Fruit fly (Drosophila melanogaster): ENCODE data around the gene CG13999.
A peak's percentile ranks its signal among the peaks of the same experiment; 100 is the strongest.

CG13999 gene

dm6 chr2L:5943229-5944078, 12.8 kb downstream of the CG13999 start, which contains the start of the genes Sfp26Ad and Gpdh1 (continued):
- TF ChIP-seq CG10147 (GFP tag; optimal IDR thresholded peaks at IDR 0.05) (peak; percentile 52), HLH54F (GFP tag; optimal IDR thresholded peaks at IDR 0.05) (peak; percentile 84), exex (tag; optimal IDR thresholded peaks at IDR 0.05) (peak; percentile 66), crc (GFP tag; optimal IDR thresholded peaks at IDR 0.05) (peak; percentile 63), CG32532 (GFP tag; IDR thresholded peaks at IDR 0.05) (peak; percentile 80), Poxn (GFP tag; IDR thresholded peaks at IDR 0.05) (no peak), Mes4 (GFP tag; optimal IDR thresholded peaks at IDR 0.05) (peak; percentile 65), otp (GFP tag; IDR thresholded peaks at IDR 0.05) (no peak), CG11560 (tag; IDR thresholded peaks at IDR 0.05) (no peak), CG43689 (GFP tag; IDR thresholded peaks at IDR 0.05) (no peak), CG12219 (GFP tag; optimal IDR thresholded peaks at IDR 0.05) (peak; percentile 23), Jarid2 (GFP tag; optimal IDR thresholded peaks at IDR 0.05) (peak; percentile 87), CG4360 (GFP tag; IDR thresholded peaks at IDR 0.05) (peak; percentile 73), CG31441 (GFP tag; IDR thresholded peaks at IDR 0.05) (peak; percentile 50), bcd (GFP tag; optimal IDR thresholded peaks at IDR 0.05) (peak; percentile 73), CG17568 (GFP tag; optimal IDR thresholded peaks at IDR 0.05) (peak; percentile 74), CG5180 (GFP tag; optimal IDR thresholded peaks at IDR 0.05) (peak; percentile 17), dmrt11E (tag; optimal IDR thresholded peaks at IDR 0.05) (peak; percentile 38), lilli (GFP tag; optimal IDR thresholded peaks at IDR 0.05) (peak; percentile 87), CG13287 (GFP tag; IDR thresholded peaks at IDR 0.05; ENCODE audit: partially characterized antibody) (peak; percentile 67), hbn (GFP tag; IDR thresholded peaks at IDR 0.05; ENCODE audit: partially characterized antibody) (no peak; the same call in 1 of the 2 replicates), CG4617 (GFP tag; optimal IDR thresholded peaks at IDR 0.05; ENCODE audit: borderline replicate concordance) (peak; percentile 91), gsb-n (tag; optimal IDR thresholded peaks at IDR 0.05) (peak; percentile 61), CG13296 (GFP tag; optimal IDR thresholded peaks at IDR 0.05) (peak; percentile 69), vnd (GFP tag; IDR thresholded peaks at IDR 0.05; ENCODE audit: partially characterized antibody) (no peak), CG16779 (GFP tag; IDR thresholded peaks at IDR 0.05) (peak; percentile 69), cad (GFP tag; optimal IDR thresholded peaks at IDR 0.05) (no peak), Dip3 (GFP tag; optimal IDR thresholded peaks at IDR 0.05) (peak; percentile 83), CG8281 (tag; optimal IDR thresholded peaks at IDR 0.05) (no peak), CG8290 (GFP tag; optimal IDR thresholded peaks at IDR 0.05) (peak; percentile 68), CG8290 (tag; optimal IDR thresholded peaks at IDR 0.05) (peak in 1 of 2 experiments; percentile 92), dysf (GFP tag; IDR thresholded peaks at IDR 0.05) (peak; percentile 67; the same call in 2 of the 3 replicates), pho (GFP tag; optimal IDR thresholded peaks at IDR 0.05) (peak; percentile 82), Deaf1 (tag; optimal IDR thresholded peaks at IDR 0.05) (peak; percentile 42), Nf-YC (tag; optimal IDR thresholded peaks at IDR 0.05) (peak; percentile 71), NC2β (GFP tag; optimal IDR thresholded peaks at IDR 0.05) (peak; percentile 80), chn (GFP tag; optimal IDR thresholded peaks at IDR 0.05) (peak; percentile 74), Lim3 (GFP tag; IDR thresholded peaks at IDR 0.05) (no peak), CG11695 (GFP tag; IDR thresholded peaks at IDR 0.05) (peak; percentile 64; the same call in 2 of the 3 replicates)

dm6 chr2L:5927363-5927762, 28.9 kb downstream of the CG13999 start:
- TF ChIP-seq Xbp1 (GFP tag; optimal IDR thresholded peaks at IDR 0.05) (no peak), CG4404 (GFP tag; IDR thresholded peaks at IDR 0.05) (no peak), dimm (GFP tag; IDR thresholded peaks at IDR 0.05) (no peak), CG4854 (GFP tag; optimal IDR thresholded peaks at IDR 0.05) (no peak), Hey (tag; optimal IDR thresholded peaks at IDR 0.05) (peak; percentile 81), Mrtf (GFP tag; IDR thresholded peaks at IDR 0.05) (peak; percentile 14; the same call in 1 of the 3 replicates), dysf (GFP tag; IDR thresholded peaks at IDR 0.05) (0 out of 3 replicates have a peak, but pooled peaks have one; percentile 5), D (optimal IDR thresholded peaks at IDR 0.05) (no peak), D (GFP tag; optimal IDR thresholded peaks at IDR 0.05) (peak; percentile 60), fd3F (GFP tag; optimal IDR thresholded peaks at IDR 0.05) (no peak), gcm (GFP tag; optimal IDR thresholded peaks at IDR 0.05) (no peak), CG7357 (GFP tag; IDR thresholded peaks at IDR 0.05) (no peak), Meics (GFP tag; optimal IDR thresholded peaks at IDR 0.05) (no peak), CG18476 (GFP tag; optimal IDR thresholded peaks at IDR 0.05) (no peak)
